Worm (Caenorhabditis elegans) whole organism, mixed stage, embryonic: ENCODE results near the gene noa-1.

ENCODE experiments used
- bed-3 ChIP-seq: fragments of 200-800 bp; sonication (Bioruptor generic); optimal IDR thresholded peaks from 3 replicates; lab custom pipeline; 2018; ENCODE audit warnings: mild to moderate bottlenecking, missing genetic modification characterization, moderate library complexity, missing compliant biosample characterization
- blmp-1 ChIP-seq: fragments of 150-350 bp; optimal IDR thresholded peaks from 2 replicates; lab custom pipeline; 2014; ENCODE audit warnings: missing biosample characterization, missing genetic modification characterization
- ceh-39 ChIP-seq: fragments of 150-350 bp; optimal IDR thresholded peaks from 2 replicates; lab custom pipeline; 2014; ENCODE audit warnings: missing biosample characterization, missing genetic modification characterization
- ceh-43 ChIP-seq: fragments of 200-800 bp; sonication (Bioruptor generic); optimal IDR thresholded peaks from 2 replicates; lab custom pipeline; 2018; ENCODE audit warnings: mild to moderate bottlenecking, missing genetic modification characterization, moderate library complexity, missing compliant biosample characterization
- ceh-83 ChIP-seq: fragments of 200-800 bp; sonication (Bioruptor generic); optimal IDR thresholded peaks from 2 replicates; lab custom pipeline; 2018; ENCODE audit warnings: mild to moderate bottlenecking, missing genetic modification characterization, missing compliant biosample characterization
- drap-1 ChIP-seq: fragments of 200-800 bp; sonication (Bioruptor generic); optimal IDR thresholded peaks from 3 replicates; lab custom pipeline; 2018; ENCODE audit warnings: mild to moderate bottlenecking, missing genetic modification characterization, missing compliant biosample characterization
- elt-1 ChIP-seq: sonication (generic microtip); optimal IDR thresholded peaks from 2 replicates; lab custom pipeline; 2017; ENCODE audit warnings: missing genetic modification characterization, mild to moderate bottlenecking, missing compliant biosample characterization, antibody characterized with exemption, moderate library complexity, borderline replicate concordance; ENCODE audit not compliant: insufficient read depth
- elt-3 ChIP-seq: fragments of 150-350 bp; optimal IDR thresholded peaks from 2 replicates; lab custom pipeline; 2014; ENCODE audit warnings: missing biosample characterization, missing genetic modification characterization
- flh-1 ChIP-seq: fragments of 200-800 bp; sonication (Bioruptor generic); optimal IDR thresholded peaks from 2 replicates; lab custom pipeline; 2018; ENCODE audit warnings: mild to moderate bottlenecking, missing genetic modification characterization, moderate library complexity, missing compliant biosample characterization
- ham-2 ChIP-seq: fragments of 200-800 bp; sonication (Bioruptor generic); optimal IDR thresholded peaks from 2 replicates; lab custom pipeline; 2018; ENCODE audit warnings: mild to moderate bottlenecking, missing genetic modification characterization, missing compliant biosample characterization
- hlh-1 ChIP-seq: fragments of 150-350 bp; optimal IDR thresholded peaks from 2 replicates; lab custom pipeline; 2014; ENCODE audit warnings: missing biosample characterization, missing genetic modification reagents, missing genetic modification characterization
- lin-13 ChIP-seq: fragments of 150-350 bp; optimal IDR thresholded peaks from 2 replicates; lab custom pipeline; 2014; ENCODE audit warnings: missing biosample characterization, missing genetic modification characterization
- lin-32 ChIP-seq: fragments of 200-800 bp; sonication (Bioruptor generic); optimal IDR thresholded peaks from 2 replicates; lab custom pipeline; 2018; ENCODE audit warnings: mild to moderate bottlenecking, missing genetic modification characterization, missing compliant biosample characterization
- mab-5 ChIP-seq: fragments of 150-350 bp; optimal IDR thresholded peaks from 2 replicates; lab custom pipeline; 2014; ENCODE audit warnings: missing biosample characterization, missing genetic modification characterization
- mls-2 ChIP-seq: sonication (generic microtip); optimal IDR thresholded peaks from 2 replicates; lab custom pipeline; 2016; ENCODE audit warnings: mild to moderate bottlenecking, missing genetic modification characterization, moderate library complexity, missing compliant biosample characterization
- nhr-12 ChIP-seq: fragments of 150-350 bp; optimal IDR thresholded peaks from 2 replicates; lab custom pipeline; 2014; ENCODE audit warnings: missing biosample characterization, missing genetic modification characterization
- nhr-2 ChIP-seq: fragments of 150-350 bp; optimal IDR thresholded peaks from 2 replicates; lab custom pipeline; 2014; ENCODE audit warnings: missing biosample characterization, missing genetic modification characterization
- nhr-237 ChIP-seq: fragments of 150-350 bp; optimal IDR thresholded peaks from 2 replicates; lab custom pipeline; 2014; ENCODE audit warnings: missing biosample characterization, missing genetic modification characterization
- nhr-28 ChIP-seq: fragments of 150-350 bp; optimal IDR thresholded peaks from 2 replicates; lab custom pipeline; 2014; ENCODE audit warnings: missing biosample characterization, missing genetic modification characterization
- pha-4 ChIP-seq: fragments of 150-350 bp; optimal IDR thresholded peaks from 2 replicates; lab custom pipeline; 2018; ENCODE audit warnings: missing biosample characterization, missing genetic modification reagents, missing genetic modification characterization
- sem-2 ChIP-seq: fragments of 200-800 bp; sonication (Bioruptor generic); optimal IDR thresholded peaks from 2 replicates; lab custom pipeline; 2018; ENCODE audit warnings: mild to moderate bottlenecking, missing genetic modification characterization, missing compliant biosample characterization
- snpc-4 ChIP-seq: fragments of 150-350 bp; optimal IDR thresholded peaks from 2 replicates; lab custom pipeline; 2014; ENCODE audit warnings: missing biosample characterization, missing genetic modification characterization
- sptf-1 ChIP-seq: sonication (generic microtip); optimal IDR thresholded peaks from 2 replicates; lab custom pipeline; 2017; ENCODE audit warnings: mild to moderate bottlenecking, missing genetic modification characterization, moderate library complexity, missing compliant biosample characterization
- tbx-8 ChIP-seq: fragments of 200-800 bp; sonication (Bioruptor generic); optimal IDR thresholded peaks from 2 replicates; lab custom pipeline; 2018; ENCODE audit warnings: mild to moderate bottlenecking, missing genetic modification characterization, moderate library complexity, missing compliant biosample characterization
- unc-120 ChIP-seq: sonication (generic microtip); optimal IDR thresholded peaks from 2 replicates; lab custom pipeline; 2017; ENCODE audit warnings: missing genetic modification characterization, missing compliant biosample characterization; ENCODE audit not compliant: poor library complexity, severe bottlenecking
- unc-39 ChIP-seq: fragments of 150-350 bp; optimal IDR thresholded peaks from 2 replicates; lab custom pipeline; 2014; ENCODE audit warnings: missing biosample characterization, missing genetic modification characterization
- unc-62 ChIP-seq: fragments of 150-350 bp; optimal IDR thresholded peaks from 2 replicates; lab custom pipeline; 2014; ENCODE audit warnings: missing biosample characterization, missing genetic modification reagents, missing genetic modification characterization
- zip-8 ChIP-seq: fragments of 150-350 bp; optimal IDR thresholded peaks from 2 replicates; lab custom pipeline; 2014; ENCODE audit warnings: missing biosample characterization, missing genetic modification characterization
- ztf-11 ChIP-seq: fragments of 150-350 bp; optimal IDR thresholded peaks from 2 replicates; lab custom pipeline; 2014; ENCODE audit warnings: missing biosample characterization, missing genetic modification characterization

The noa-1 gene

ce11 chrII:13494175-13494650, 46.6 kb downstream of the noa-1 start, which contains the start of gene ndua-7:
ndua-7 (minus strand) TSS chrII:13494600.
- no peak for TF ChIP-seq unc-62
- TF ChIP-seq nhr-237 (tag; lab: Kevin White, UChicago), result no peak
- TF ChIP-seq hlh-1 (tag; lab: Kevin White, UChicago), result no peak
- no peak for TF ChIP-seq flh-1 (GFP tag; lab: Kevin White, UChicago)
- no peak for TF ChIP-seq blmp-1 (tag; lab: Kevin White, UChicago)
- TF ChIP-seq elt-3, result no peak
- TF ChIP-seq drap-1 (GFP tag; lab: Kevin White, UChicago), result no peak
- no peak for TF ChIP-seq ceh-83 (GFP tag; lab: Kevin White, UChicago)
- no peak for TF ChIP-seq unc-120
- TF ChIP-seq unc-39 (tag; lab: Kevin White, UChicago), result no peak
- no peak for TF ChIP-seq tbx-8 (GFP tag; lab: Kevin White, UChicago)
- no peak for TF ChIP-seq sem-2 (GFP tag; lab: Kevin White, UChicago)

DNA sequence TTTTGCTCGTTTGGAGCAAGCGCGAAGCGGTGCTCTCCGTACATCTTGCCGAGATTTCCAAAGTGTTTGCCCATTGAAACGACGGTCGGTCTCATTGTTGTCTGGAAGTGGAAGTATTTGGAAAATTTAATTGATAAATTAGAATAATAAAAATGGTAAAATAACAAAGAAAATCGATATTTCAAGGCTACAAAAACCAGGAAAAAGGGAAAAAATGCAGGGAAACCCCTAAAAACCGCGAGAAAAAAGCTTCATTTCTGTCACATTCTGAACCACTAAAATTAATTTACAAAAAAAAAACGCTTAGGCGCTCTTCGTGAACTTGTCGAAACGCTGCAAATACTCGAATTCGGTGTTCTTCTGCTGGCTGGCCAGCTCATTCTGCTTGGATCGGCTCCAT, 47.9 kb downstream of the noa-1 start, which contains the start of gene F45H10.2:
Gene F45H10.2 (minus strand): TSS at position 101 of the 400 bp plus-strand sequence.
- TF ChIP-seq lin-13 (tag; lab: Kevin White, UChicago) (no peak), nhr-2 (tag; lab: Kevin White, UChicago) (no peak), nhr-12 (tag; lab: Kevin White, UChicago) (no peak), mls-2 (tag; lab: Kevin White, UChicago) (no peak), mab-5 (tag; lab: Kevin White, UChicago) (no peak), ceh-39 (no peak), tbx-8 (GFP tag; lab: Kevin White, UChicago) (no peak), ceh-43 (GFP tag; lab: Kevin White, UChicago) (no peak), ztf-11 (tag; lab: Kevin White, UChicago) (no peak), bed-3 (GFP tag; lab: Kevin White, UChicago) (no peak), unc-120 (no peak)

- TF ChIP-seq zip-8 (tag; lab: Kevin White, UChicago) (no peak), ceh-39 (no peak), unc-62 (no peak), ceh-83 (GFP tag; lab: Kevin White, UChicago) (no peak), ceh-43 (GFP tag; lab: Kevin White, UChicago) (no peak), elt-3 (no peak)
These were observed 49.5 kb downstream of the noa-1 start, which contains the start of gene alh-7 for ce11 chrII:13491254-13491889. alh-7 (minus strand) TSS chrII:13491786.

DNA sequence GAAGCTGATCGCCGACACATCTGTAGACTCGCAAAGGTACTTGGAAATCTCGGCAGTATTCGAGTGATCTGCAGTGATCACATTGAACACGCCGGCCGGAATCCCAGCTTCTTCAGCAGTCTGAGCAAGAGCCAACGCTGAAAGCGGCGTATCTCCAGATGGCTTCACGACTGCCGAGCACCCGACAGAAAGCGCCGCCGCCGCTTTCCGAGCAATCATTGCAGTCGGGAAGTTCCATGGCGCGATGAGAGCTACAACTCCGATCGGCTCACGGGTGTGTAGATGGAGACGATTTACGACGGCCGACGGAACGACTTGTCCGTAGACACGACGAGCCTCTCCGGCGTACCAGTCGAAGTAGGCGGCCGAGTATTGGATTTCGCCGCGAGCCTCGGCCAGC, 51.0 kb downstream of the noa-1 start:
- TF ChIP-seq elt-1 (tag; lab: Kevin White, UChicago) (no peak), ham-2 (GFP tag; lab: Kevin White, UChicago) (no peak), unc-39 (tag; lab: Kevin White, UChicago) (no peak)

DNA sequence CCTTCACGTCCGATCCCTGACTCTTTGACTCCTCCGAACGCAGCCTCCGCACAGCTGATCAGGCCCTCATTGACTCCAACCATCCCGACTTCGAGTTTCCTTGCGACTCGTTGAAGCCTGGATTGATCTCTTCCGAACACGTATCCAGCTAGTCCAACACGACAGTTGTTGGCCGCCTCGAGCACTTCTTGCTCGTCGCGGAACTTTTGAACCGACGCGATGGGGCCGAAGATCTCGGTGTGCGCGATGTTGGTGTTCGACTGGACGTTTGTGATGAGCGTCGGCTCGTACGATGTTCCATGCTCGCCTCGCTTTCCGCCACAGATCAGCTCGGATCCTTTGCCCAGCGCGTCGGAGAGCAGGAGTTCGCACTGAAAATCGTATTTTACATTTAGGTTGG, 53.3 kb downstream of the noa-1 start:
- no peak for TF ChIP-seq nhr-2 (tag; lab: Kevin White, UChicago)
- TF ChIP-seq sptf-1 (tag; lab: Kevin White, UChicago), result no peak
- no peak for TF ChIP-seq elt-1 (tag; lab: Kevin White, UChicago)
- no peak for TF ChIP-seq elt-3
- TF ChIP-seq hlh-1 (tag; lab: Kevin White, UChicago), result no peak
- no peak for TF ChIP-seq sem-2 (GFP tag; lab: Kevin White, UChicago)
- TF ChIP-seq nhr-28 (tag; lab: Kevin White, UChicago), result no peak
- TF ChIP-seq lin-32 (GFP tag; lab: Kevin White, UChicago), result no peak
- TF ChIP-seq ham-2 (GFP tag; lab: Kevin White, UChicago), result no peak
- TF ChIP-seq pha-4 (tag; lab: Kevin White, UChicago), result no peak
- no peak for TF ChIP-seq nhr-12 (tag; lab: Kevin White, UChicago)
- no peak for TF ChIP-seq mab-5 (tag; lab: Kevin White, UChicago)
- no peak for TF ChIP-seq snpc-4 (tag; lab: Kevin White, UChicago)
